Worm (Caenorhabditis elegans) whole organism, midembryonic: ENCODE measurements around the gene srv-2.

ENCODE experiments used
- T22C8.4 ChIP-seq: fragments of 200-800 bp; sonication (Bioruptor generic); IDR thresholded peaks from 2 replicates; pipeline ENCODE4 v1.3.6; 2022; ENCODE audit warnings: missing genetic modification characterization, missing compliant biosample characterization
- cog-1 ChIP-seq: sonication (generic microtip); optimal IDR thresholded peaks from 2 replicates; lab custom pipeline; 2016; ENCODE audit warnings: missing genetic modification characterization, missing compliant biosample characterization
- flt-1 ChIP-seq: fragments of 200-800 bp; sonication (Bioruptor generic); IDR thresholded peaks from 2 replicates; pipeline ENCODE4 v1.3.6; 2022; ENCODE audit warnings: missing genetic modification characterization, missing compliant biosample characterization
- klf-2 ChIP-seq: fragments of 200-800 bp; sonication (Bioruptor generic); conservative IDR thresholded peaks from 2 replicates; pipeline ENCODE4 v1.3.6; 2022; ENCODE audit warnings: missing genetic modification reagents, missing genetic modification characterization, missing compliant biosample characterization
- med-1 ChIP-seq: sonication (generic microtip); optimal IDR thresholded peaks from 2 replicates; lab custom pipeline; 2017; ENCODE audit warnings: missing genetic modification characterization, mild to moderate bottlenecking, missing compliant biosample characterization, antibody characterized with exemption, missing genetic modification reagents; ENCODE audit not compliant: insufficient read depth
- ref-1 ChIP-seq: fragments of 200-800 bp; sonication (Bioruptor generic); conservative IDR thresholded peaks from 2 replicates; pipeline ENCODE4 v1.3.6; 2022; ENCODE audit warnings: missing genetic modification reagents, missing genetic modification characterization, missing compliant biosample characterization
- tab-1 ChIP-seq: fragments of 200-800 bp; sonication (Bioruptor generic); IDR thresholded peaks from 2 replicates; pipeline ENCODE4 v1.3.6; 2022; ENCODE audit warnings: missing genetic modification characterization, missing compliant biosample characterization
- ztf-23 ChIP-seq: fragments of 200-800 bp; sonication (Bioruptor generic); IDR thresholded peaks from 2 replicates; pipeline ENCODE4 v1.3.6; 2022; ENCODE audit warnings: missing genetic modification reagents, missing genetic modification characterization, missing compliant biosample characterization
- ztf-29 ChIP-seq: fragments of 200-800 bp; sonication (Bioruptor generic); IDR thresholded peaks from 2 replicates; pipeline ENCODE4 v1.3.6; 2022; ENCODE audit warnings: missing genetic modification reagents, missing genetic modification characterization, missing compliant biosample characterization

Gene srv-2

DNA sequence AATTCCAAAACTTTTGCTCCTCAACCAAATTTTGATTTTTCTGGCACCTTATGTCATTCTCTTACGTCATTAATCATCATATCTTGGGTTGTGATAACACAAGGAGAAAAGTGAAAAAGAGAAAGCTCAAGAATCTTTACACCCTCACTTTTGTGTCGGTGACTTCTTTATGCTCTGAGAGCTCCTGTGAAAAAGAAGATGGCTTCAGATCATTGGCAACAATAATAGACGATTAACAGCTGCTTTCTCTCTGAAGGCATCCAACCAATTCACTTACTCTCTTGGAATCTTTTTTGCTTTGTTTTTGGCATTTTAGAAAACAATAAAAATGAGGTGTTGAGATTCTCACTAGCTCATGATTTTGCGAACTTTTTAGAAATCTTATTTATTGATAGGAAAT lies 32.6 kb downstream of the srv-2 start:
- TF ChIP-seq klf-2 (GFP tag; lab: Robert Waterston, UW), result no peak
- no peak for TF ChIP-seq flt-1 (GFP tag; lab: Robert Waterston, UW)
- TF ChIP-seq ztf-23 (GFP tag; lab: Robert Waterston, UW), result no peak

DNA sequence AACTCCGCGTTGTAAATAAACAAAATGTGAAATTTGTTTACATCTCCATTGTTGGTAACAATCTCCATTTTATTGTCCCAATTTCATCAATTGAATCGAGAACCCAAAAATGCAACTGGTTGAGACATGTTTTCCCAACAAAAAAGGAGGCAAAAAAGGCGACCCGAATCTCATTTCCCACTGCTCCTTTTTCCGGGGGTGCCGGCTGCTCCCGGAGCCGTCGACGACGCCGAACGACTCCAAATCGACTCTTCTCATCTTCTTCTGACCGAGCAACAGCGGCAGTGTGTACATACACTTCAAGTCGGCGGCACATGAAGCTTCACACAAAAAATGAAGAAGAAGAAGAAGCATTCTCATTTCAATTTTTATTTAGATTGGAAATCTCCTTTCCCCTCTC lies 35.6 kb downstream of the srv-2 start:
- TF ChIP-seq tab-1 (GFP tag; lab: Robert Waterston, UW) (no peak), ztf-23 (GFP tag; lab: Robert Waterston, UW) (no peak), ref-1 (GFP tag; lab: Robert Waterston, UW) (no peak), med-1 (no peak), T22C8.4 (no peak), cog-1 (tag; lab: Kevin White, UChicago) (no peak), klf-2 (GFP tag; lab: Robert Waterston, UW) (no peak), ztf-29 (no peak), flt-1 (GFP tag; lab: Robert Waterston, UW) (no peak)

DNA sequence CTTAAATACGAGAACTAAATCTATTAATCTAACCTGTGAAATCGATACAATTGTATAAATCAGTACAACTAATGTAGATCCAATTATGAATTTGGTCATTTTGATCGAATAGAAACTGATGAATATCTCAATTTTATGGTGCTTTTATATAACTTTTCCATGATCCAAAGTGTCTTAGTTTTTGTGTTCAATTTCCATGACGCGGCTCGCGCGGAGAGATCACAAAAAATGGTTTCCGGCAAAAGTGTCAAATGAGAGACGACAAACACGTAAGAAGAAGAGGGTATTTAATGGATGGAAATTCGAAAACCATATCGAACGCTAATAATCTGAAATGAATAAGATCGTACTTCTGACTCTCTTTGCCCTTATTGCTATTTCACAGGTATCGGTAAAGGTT lies 37.5 kb downstream of the srv-2 start, which contains the start of the genes C06A1.6 and C06A1.7:
TSS of gene C06A1.6 (minus strand) at position 101 of the 400 bp plus-strand sequence.
TSS of gene C06A1.7 (plus strand) at position 314 of the 400 bp plus-strand sequence.
- no peak for TF ChIP-seq klf-2 (GFP tag; lab: Robert Waterston, UW)

DNA sequence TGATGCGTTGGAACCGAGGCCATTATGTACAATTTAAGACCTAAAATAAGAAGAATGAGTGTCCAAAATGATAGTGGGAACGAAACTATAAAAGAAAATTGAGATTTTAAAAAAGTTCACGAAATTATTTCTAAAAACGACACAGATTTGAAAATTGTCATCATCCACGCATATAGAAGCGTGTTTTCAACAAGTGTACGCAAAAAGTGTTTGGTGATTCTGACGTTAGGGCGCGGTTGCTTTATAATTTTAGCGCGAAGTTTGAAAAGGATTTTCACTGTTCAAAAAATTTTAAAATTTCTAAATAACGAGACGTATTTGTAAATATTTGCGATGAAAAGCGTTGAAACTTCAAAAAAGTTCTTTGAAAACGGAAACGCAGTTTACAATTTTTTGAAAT lies 38.7 kb downstream of the srv-2 start, which contains the start of gene cdc-48.1:
TSS of gene cdc-48.1 (minus strand) at position 40 of the 400 bp plus-strand sequence.
- peak; percentile 60; the same call in 1 of the 2 replicates for TF ChIP-seq ztf-29
- peak; percentile 25 for TF ChIP-seq med-1
- peak; percentile 94 for TF ChIP-seq ztf-23 (GFP tag; lab: Robert Waterston, UW)
- TF ChIP-seq T22C8.4, result peak; percentile 76
- TF ChIP-seq tab-1 (GFP tag; lab: Robert Waterston, UW), result peak; percentile 80
- no peak for TF ChIP-seq ref-1 (GFP tag; lab: Robert Waterston, UW)
- TF ChIP-seq cog-1 (tag; lab: Kevin White, UChicago), result peak; percentile 99
- TF ChIP-seq klf-2 (GFP tag; lab: Robert Waterston, UW), result peak; percentile 76
- TF ChIP-seq flt-1 (GFP tag; lab: Robert Waterston, UW), result peak; percentile 94

DNA sequence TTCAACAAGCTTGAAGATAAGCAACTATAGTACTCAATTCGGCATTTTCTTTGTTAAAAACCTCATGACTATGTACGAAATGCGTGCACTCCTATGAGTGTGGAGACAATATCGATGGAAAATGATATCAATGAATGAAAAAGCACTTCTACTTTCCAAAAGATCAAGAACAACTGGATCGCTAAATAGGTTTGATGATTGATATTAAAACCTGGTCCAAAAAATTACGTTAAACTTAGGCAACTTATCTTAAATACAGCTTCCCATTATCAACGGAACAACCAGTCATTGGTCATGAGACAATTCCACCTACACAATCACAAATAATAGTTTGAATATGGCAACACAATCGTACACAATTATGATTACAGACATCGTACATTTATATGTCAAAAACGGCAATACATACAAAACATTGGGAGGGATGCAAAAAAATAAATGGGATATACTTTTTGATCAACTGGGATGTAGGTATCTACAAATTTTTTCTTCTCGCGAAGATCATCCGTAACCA lies 42.4 kb downstream of the srv-2 start:
- TF ChIP-seq med-1 (no peak), cog-1 (tag; lab: Kevin White, UChicago) (no peak), klf-2 (GFP tag; lab: Robert Waterston, UW) (no peak), tab-1 (GFP tag; lab: Robert Waterston, UW) (no peak), ztf-29 (no peak), flt-1 (GFP tag; lab: Robert Waterston, UW) (no peak), ztf-23 (GFP tag; lab: Robert Waterston, UW) (no peak), ref-1 (GFP tag; lab: Robert Waterston, UW) (no peak), T22C8.4 (no peak)

DNA sequence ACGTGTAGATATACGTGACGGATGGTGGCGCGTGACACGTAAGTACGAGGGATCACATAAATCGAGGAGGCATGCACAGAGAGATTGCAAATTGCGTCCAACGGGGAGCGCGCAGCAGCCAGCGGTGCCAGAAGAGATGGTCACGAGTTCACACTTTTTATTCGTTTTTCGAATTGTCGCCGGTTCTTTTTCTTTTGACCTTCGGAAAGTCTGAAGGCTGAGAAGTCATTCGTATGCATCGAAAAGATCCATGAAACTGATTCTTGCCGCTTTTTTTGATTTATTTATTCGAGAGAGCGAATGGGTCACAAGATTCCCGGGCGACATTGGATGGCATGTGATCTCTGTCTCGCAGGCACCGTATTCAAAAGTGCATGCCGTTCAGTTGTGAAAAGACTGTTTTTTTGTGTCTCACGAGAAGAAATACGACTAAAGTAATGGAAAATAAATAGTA lies 43.1 kb downstream of the srv-2 start:
- TF ChIP-seq klf-2 (GFP tag; lab: Robert Waterston, UW), result no peak
- no peak for TF ChIP-seq ref-1 (GFP tag; lab: Robert Waterston, UW)
- no peak for TF ChIP-seq tab-1 (GFP tag; lab: Robert Waterston, UW)
- TF ChIP-seq ztf-29, result no peak
- 0 out of 2 replicates have a peak, but pooled peaks have one; percentile 20 for TF ChIP-seq ztf-23 (GFP tag; lab: Robert Waterston, UW)
- no peak for TF ChIP-seq med-1
- TF ChIP-seq flt-1 (GFP tag; lab: Robert Waterston, UW), result 0 out of 2 replicates have a peak, but pooled peaks have one; percentile 41
- no peak for TF ChIP-seq cog-1 (tag; lab: Kevin White, UChicago)
- TF ChIP-seq T22C8.4, result no peak

DNA sequence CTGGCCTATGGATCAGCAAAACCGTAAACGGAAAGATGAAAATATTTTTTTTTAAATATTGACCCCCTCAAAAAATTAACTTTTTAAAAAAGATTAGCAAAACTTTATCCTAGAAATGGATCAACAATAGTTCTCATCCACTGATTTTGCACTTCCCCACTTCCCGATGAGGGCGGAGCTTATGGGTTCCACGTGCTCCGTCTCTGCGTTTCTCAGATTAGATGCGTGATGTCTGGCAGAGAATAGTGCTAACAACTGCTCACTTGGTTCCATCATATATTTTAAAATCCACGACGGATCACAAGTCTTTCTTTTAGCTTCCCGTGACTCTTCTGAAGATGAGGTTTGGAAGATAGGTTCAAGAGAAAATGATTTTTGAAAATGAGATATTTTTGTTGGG lies 43.7 kb downstream of the srv-2 start:
- TF ChIP-seq ztf-23 (GFP tag; lab: Robert Waterston, UW) (no peak), tab-1 (GFP tag; lab: Robert Waterston, UW) (no peak)

DNA sequence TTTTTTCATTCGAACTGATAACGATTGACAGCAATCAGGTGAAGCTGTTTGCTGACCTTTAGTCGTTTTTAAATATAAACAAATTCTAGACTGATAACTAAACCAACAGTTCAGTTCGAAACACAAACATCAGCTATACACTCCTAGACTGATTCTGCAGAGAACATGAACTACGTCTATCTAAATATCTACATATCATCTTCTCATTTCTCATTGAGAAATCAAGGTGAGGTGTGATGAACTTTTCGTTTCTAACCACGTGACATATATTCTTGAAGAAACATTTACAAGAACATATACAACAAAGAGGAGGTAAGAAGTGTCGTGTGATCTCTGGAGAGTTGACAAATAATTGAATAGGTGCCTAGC lies 44.9 kb downstream of the srv-2 start:
- TF ChIP-seq klf-2 (GFP tag; lab: Robert Waterston, UW) (no peak), tab-1 (GFP tag; lab: Robert Waterston, UW) (no peak), T22C8.4 (no peak), ztf-23 (GFP tag; lab: Robert Waterston, UW) (no peak), cog-1 (tag; lab: Kevin White, UChicago) (no peak), med-1 (no peak), flt-1 (GFP tag; lab: Robert Waterston, UW) (no peak), ref-1 (GFP tag; lab: Robert Waterston, UW) (no peak), ztf-29 (no peak)

DNA sequence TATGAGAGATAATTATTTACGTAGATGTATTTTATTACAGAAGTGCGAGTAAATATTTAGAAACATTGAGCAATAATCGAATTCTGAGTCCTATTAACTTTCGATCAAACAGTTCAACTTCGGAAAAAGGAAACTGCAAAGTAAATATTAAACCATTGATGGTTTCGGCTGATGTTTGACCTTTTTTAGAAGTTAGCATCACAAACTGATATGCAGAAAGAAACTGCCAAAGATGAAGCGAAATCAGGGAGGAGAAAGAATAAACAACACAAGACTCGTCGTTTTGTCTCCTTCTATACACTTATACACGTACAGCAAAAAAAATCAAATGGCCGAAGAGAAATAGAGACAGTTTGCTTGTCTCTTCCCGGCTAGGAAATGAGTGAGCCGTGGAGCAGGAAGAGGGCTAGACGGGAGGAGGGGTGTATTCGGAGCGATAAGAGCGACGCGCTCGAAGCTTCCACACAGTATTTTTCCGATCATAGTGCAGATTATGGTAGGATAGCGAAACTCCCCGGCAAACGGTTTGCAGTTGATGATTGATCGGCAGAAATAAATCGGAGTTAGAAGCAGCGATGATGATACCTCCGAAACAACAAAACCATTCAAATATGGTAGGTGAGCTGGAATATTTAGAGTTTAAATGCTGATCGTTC lies 45.4 kb downstream of the srv-2 start:
- no peak for TF ChIP-seq ztf-29
- TF ChIP-seq T22C8.4, result no peak
- TF ChIP-seq cog-1 (tag; lab: Kevin White, UChicago), result no peak
- no peak for TF ChIP-seq ref-1 (GFP tag; lab: Robert Waterston, UW)
- no peak for TF ChIP-seq klf-2 (GFP tag; lab: Robert Waterston, UW)

DNA sequence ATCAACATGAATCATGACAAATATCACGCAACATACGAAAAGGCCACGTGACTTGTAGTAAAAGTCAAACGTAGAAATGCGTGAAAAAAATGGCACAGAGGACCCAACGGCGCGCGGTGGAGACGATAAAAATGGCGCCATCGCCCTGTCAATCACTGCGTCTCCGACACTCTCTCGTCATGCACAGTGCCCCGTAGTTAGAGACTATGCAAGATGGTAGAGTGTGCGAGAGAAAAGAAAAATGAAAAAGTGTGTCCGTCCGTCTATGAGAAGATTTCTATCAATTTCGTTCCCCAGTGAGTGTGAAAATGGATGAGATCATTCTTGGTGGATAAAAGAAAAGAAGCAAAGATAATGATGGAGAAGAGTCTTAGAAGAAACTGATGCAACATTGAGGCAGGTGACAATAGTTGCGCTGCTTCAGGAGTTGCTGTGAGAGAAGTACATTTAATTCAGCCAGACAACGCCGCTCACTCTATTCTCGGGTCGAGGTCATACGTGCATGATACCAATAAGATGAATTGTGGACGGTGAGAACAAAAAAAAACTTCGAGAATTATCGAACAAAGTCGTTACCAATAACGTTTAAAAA lies 46.5 kb downstream of the srv-2 start:
- TF ChIP-seq med-1, result no peak
- no peak for TF ChIP-seq klf-2 (GFP tag; lab: Robert Waterston, UW)
- TF ChIP-seq T22C8.4, result no peak
- TF ChIP-seq flt-1 (GFP tag; lab: Robert Waterston, UW), result 0 out of 2 replicates have a peak, but pooled peaks have one; percentile 6
- no peak for TF ChIP-seq tab-1 (GFP tag; lab: Robert Waterston, UW)
